Worm (Caenorhabditis elegans) whole organism, late embryonic: Measurements from ENCODE around the gene R08E3.3.

Experiments used
- C38D4.7 ChIP-seq: fragments of 200-800 bp; sonication (Bioruptor generic); optimal IDR thresholded peaks from 2 replicates; lab custom pipeline; 2018; ENCODE audit warnings: mild to moderate bottlenecking, missing genetic modification characterization, moderate library complexity, missing compliant biosample characterization
- T23F11.4 ChIP-seq: fragments of 200-800 bp; sonication (Bioruptor generic); optimal IDR thresholded peaks from 2 replicates; lab custom pipeline; 2018; ENCODE audit warnings: mild to moderate bottlenecking, missing genetic modification characterization, missing compliant biosample characterization
- Y22D7AL.16 ChIP-seq: sonication (generic microtip); optimal IDR thresholded peaks from 2 replicates; lab custom pipeline; 2016; ENCODE audit warnings: missing genetic modification characterization, missing compliant biosample characterization
- ama-1 ChIP-seq: fragments of 150-350 bp; optimal IDR thresholded peaks from 2 replicates; lab custom pipeline; 2014
- ceh-19 ChIP-seq: fragments of 200-800 bp; sonication (Bioruptor generic); optimal IDR thresholded peaks from 2 replicates; lab custom pipeline; 2018; ENCODE audit warnings: mild to moderate bottlenecking, missing genetic modification characterization, missing compliant biosample characterization
- ceh-2 ChIP-seq: sonication (generic microtip); optimal IDR thresholded peaks from 2 replicates; lab custom pipeline; 2016; ENCODE audit warnings: missing genotype, missing genetic modification characterization, missing compliant biosample characterization
- ceh-22 ChIP-seq: sonication (generic microtip); optimal IDR thresholded peaks from 2 replicates; lab custom pipeline; 2017; ENCODE audit warnings: missing biosample characterization, missing genetic modification characterization
- ceh-24 ChIP-seq: sonication (generic microtip); optimal IDR thresholded peaks from 2 replicates; lab custom pipeline; 2016; ENCODE audit warnings: mild to moderate bottlenecking, missing genetic modification characterization, missing compliant biosample characterization
- ceh-30 ChIP-seq: fragments of 150-350 bp; optimal IDR thresholded peaks from 2 replicates; lab custom pipeline; 2014; ENCODE audit warnings: missing biosample characterization, missing genetic modification characterization
- ceh-31 ChIP-seq: sonication (generic microtip); optimal IDR thresholded peaks from 2 replicates; lab custom pipeline; 2016; ENCODE audit warnings: missing genetic modification characterization, missing compliant biosample characterization
- ceh-48 ChIP-seq: sonication (generic microtip); optimal IDR thresholded peaks from 2 replicates; lab custom pipeline; 2016; ENCODE audit warnings: missing genetic modification characterization, inconsistent platforms, missing compliant biosample characterization
- che-1 ChIP-seq: sonication (generic microtip); optimal IDR thresholded peaks from 2 replicates; lab custom pipeline; 2016; ENCODE audit warnings: mild to moderate bottlenecking, missing genetic modification characterization, missing compliant biosample characterization
- fkh-10 ChIP-seq: fragments of 150-350 bp; optimal IDR thresholded peaks from 2 replicates; lab custom pipeline; 2014; ENCODE audit warnings: missing biosample characterization, missing genetic modification reagents, missing genetic modification characterization
- fkh-6 ChIP-seq: sonication (generic microtip); optimal IDR thresholded peaks from 2 replicates; lab custom pipeline; 2016; ENCODE audit warnings: missing genetic modification characterization, missing compliant biosample characterization
- hlh-15 ChIP-seq: sonication (generic microtip); optimal IDR thresholded peaks from 2 replicates; lab custom pipeline; 2016; ENCODE audit warnings: missing genetic modification characterization, missing compliant biosample characterization
- lim-6 ChIP-seq: sonication (generic microtip); optimal IDR thresholded peaks from 2 replicates; lab custom pipeline; 2016; ENCODE audit warnings: missing genetic modification characterization, missing compliant biosample characterization
- pha-2 ChIP-seq: sonication (generic microtip); optimal IDR thresholded peaks from 2 replicates; lab custom pipeline; 2017; ENCODE audit warnings: mild to moderate bottlenecking, missing genetic modification characterization, missing compliant biosample characterization
- rnt-1 ChIP-seq: sonication (generic microtip); optimal IDR thresholded peaks from 2 replicates; lab custom pipeline; 2016; ENCODE audit warnings: missing genetic modification characterization, missing compliant biosample characterization
- unc-42 ChIP-seq: sonication (generic microtip); optimal IDR thresholded peaks from 2 replicates; lab custom pipeline; 2016; ENCODE audit warnings: missing genotype, missing genetic modification characterization, missing compliant biosample characterization

The R08E3.3 gene

DNA sequence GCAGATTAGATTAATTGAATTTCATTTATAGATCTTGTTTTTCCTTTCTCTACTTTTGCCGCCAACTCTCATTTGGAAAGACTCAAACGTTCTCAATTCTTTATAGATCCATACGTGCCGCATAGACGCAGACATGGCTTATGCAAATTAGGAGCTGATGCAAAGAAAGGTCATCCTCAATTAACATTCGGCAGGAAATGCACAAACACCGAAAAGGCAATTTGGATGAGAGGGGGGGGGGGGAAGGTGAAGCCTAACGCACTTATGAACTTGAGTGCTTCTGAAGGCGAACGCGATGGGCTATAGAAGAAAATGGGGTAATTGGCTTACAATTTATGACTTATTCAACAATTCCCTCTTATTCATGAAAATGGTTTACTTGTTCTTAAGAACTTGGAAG, 51.2 kb downstream of the R08E3.3 start:
- TF ChIP-seq rnt-1 (tag; lab: Kevin White, UChicago) (no peak), ceh-22 (tag; lab: Kevin White, UChicago) (no peak), C38D4.7 (GFP tag; lab: Kevin White, UChicago) (no peak), ceh-31 (tag; lab: Kevin White, UChicago) (peak; percentile 18), ceh-2 (tag; lab: Kevin White, UChicago) (no peak), ceh-30 (tag; lab: Kevin White, UChicago) (no peak), pha-2 (no peak), ceh-48 (no peak), ceh-24 (no peak), unc-42 (tag; lab: Kevin White, UChicago) (peak; percentile 93), lim-6 (no peak), ama-1 (lab: Kevin White, UChicago) (no peak), T23F11.4 (GFP tag; lab: Kevin White, UChicago) (no peak), Y22D7AL.16 (tag; lab: Kevin White, UChicago) (no peak), che-1 (tag; lab: Kevin White, UChicago) (no peak), ceh-19 (GFP tag; lab: Kevin White, UChicago) (no peak)

DNA sequence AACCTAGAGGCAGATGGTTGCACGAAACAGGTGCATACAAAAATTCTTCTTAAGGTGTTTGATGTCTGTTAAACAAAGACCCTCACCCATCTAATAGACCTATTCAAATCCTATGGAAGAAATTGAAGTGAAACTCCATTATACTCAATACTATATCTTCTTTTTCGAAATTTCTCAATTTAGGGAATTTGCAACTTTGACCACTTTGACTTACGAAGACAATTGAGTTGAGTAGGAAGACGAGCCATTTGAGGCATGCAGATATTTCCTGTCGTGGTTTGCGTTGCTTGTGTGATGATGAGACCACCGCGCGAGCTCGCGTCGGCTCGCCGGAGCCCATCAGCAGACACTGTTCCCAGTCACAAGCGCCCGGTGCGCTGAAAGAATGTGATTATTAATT, 52.3 kb downstream of the R08E3.3 start:
- TF ChIP-seq ceh-22 (tag; lab: Kevin White, UChicago) (no peak), fkh-6 (tag; lab: Kevin White, UChicago) (no peak), ceh-24 (no peak), hlh-15 (tag; lab: Kevin White, UChicago) (no peak), rnt-1 (tag; lab: Kevin White, UChicago) (no peak), unc-42 (tag; lab: Kevin White, UChicago) (peak; percentile 66), fkh-10 (GFP tag; lab: Kevin White, UChicago) (peak; percentile 31)
